Worm (Caenorhabditis elegans): Measurements from ENCODE around the gene fipr-7.

The fipr-7 gene

ce11 chrV:10202340-10202739 is 27.3 kb upstream of the fipr-7 start:
- no peak for TF ChIP-seq aptf-2 (GFP tag; conservative IDR thresholded peaks at IDR 0.05)
- TF ChIP-seq dox-1 (GFP tag; IDR thresholded peaks at IDR 0.05) = no peak
- TF ChIP-seq dpff-1 (tag; optimal IDR thresholded peaks at IDR 0.05) = no peak
- no peak for TF ChIP-seq ceh-91 (GFP tag; IDR thresholded peaks at IDR 0.05)
- TF ChIP-seq ztf-28 (GFP tag; IDR thresholded peaks at IDR 0.05) = no peak
- TF ChIP-seq aptf-3 (GFP tag; IDR thresholded peaks at IDR 0.05) = no peak
- TF ChIP-seq let-526 (GFP tag; IDR thresholded peaks at IDR 0.05) = no peak
- TF ChIP-seq F57A8.1 (GFP tag; optimal IDR thresholded peaks at IDR 0.05) = no peak
- no peak for TF ChIP-seq efl-1 (GFP tag; optimal IDR thresholded peaks at IDR 0.05)
- TF ChIP-seq ztf-25 (GFP tag; IDR thresholded peaks at IDR 0.05) = no peak
- no peak for TF ChIP-seq sea-2 (GFP tag; IDR thresholded peaks at IDR 0.05)
- no peak for TF ChIP-seq hsf-1 (GFP tag; IDR thresholded peaks at IDR 0.05)
- TF ChIP-seq hmg-1.2 (GFP tag; IDR thresholded peaks at IDR 0.05) = no peak
- TF ChIP-seq F52B5.7 (tag; optimal IDR thresholded peaks at IDR 0.05) = no peak
- TF ChIP-seq F57C9.4 (tag; optimal IDR thresholded peaks at IDR 0.05) = no peak
- TF ChIP-seq C06A6.2 (GFP tag; conservative IDR thresholded peaks at IDR 0.05) = no peak
- TF ChIP-seq B0336.3 (GFP tag; IDR thresholded peaks at IDR 0.05) = no peak
- no peak for TF ChIP-seq mxl-1 (tag; optimal IDR thresholded peaks at IDR 0.05)
- no peak for TF ChIP-seq D2030.7 (GFP tag; IDR thresholded peaks at IDR 0.05)
- TF ChIP-seq ztf-22 (GFP tag; optimal IDR thresholded peaks at IDR 0.05) = no peak

- no peak for TF ChIP-seq Y67H2A.10 (GFP tag; conservative IDR thresholded peaks at IDR 0.05)
- no peak for TF ChIP-seq lsl-1 (GFP tag; optimal IDR thresholded peaks at IDR 0.05)
- TF ChIP-seq snpc-1.3 (tag; optimal IDR thresholded peaks at IDR 0.05; ENCODE audit: insufficient read depth) = no peak
- peak; percentile 56 for TF ChIP-seq ztf-18 (tag; optimal IDR thresholded peaks at IDR 0.05)
- no peak for TF ChIP-seq die-1 (tag; optimal IDR thresholded peaks at IDR 0.05)
- TF ChIP-seq Y79H2A.3 (GFP tag; conservative IDR thresholded peaks at IDR 0.05) = no peak
- no peak for TF ChIP-seq atf-7 (tag; optimal IDR thresholded peaks at IDR 0.05)
- no peak for TF ChIP-seq pbrm-1 (GFP tag; IDR thresholded peaks at IDR 0.05)
- TF ChIP-seq lin-40 (tag; optimal IDR thresholded peaks at IDR 0.05) = no peak
- TF ChIP-seq dpl-1 (GFP tag; optimal IDR thresholded peaks at IDR 0.05) = no peak
- no peak for TF ChIP-seq mxl-1 (tag; optimal IDR thresholded peaks at IDR 0.05)
- TF ChIP-seq cebp-1 (GFP tag; IDR thresholded peaks at IDR 0.05) = no peak
- TF ChIP-seq cebp-1 (tag; optimal IDR thresholded peaks at IDR 0.05) = peak; percentile 2
- TF ChIP-seq snpc-4 (GFP tag; optimal IDR thresholded peaks at IDR 0.05) = no peak
- peak in 2 of 4 experiments; percentile 33 to 36 for TF ChIP-seq snpc-4 (tag; optimal IDR thresholded peaks at IDR 0.05)
- 0 out of 2 replicates have a peak, but pooled peaks have one; percentile 17 for TF ChIP-seq madf-6 (GFP tag; IDR thresholded peaks at IDR 0.05)
- TF ChIP-seq rcor-1 (GFP tag; IDR thresholded peaks at IDR 0.05) = no peak
- peak; percentile 65 for TF ChIP-seq nhr-80 (tag; optimal IDR thresholded peaks at IDR 0.05)
- TF ChIP-seq F55B11.4 (tag; optimal IDR thresholded peaks at IDR 0.05; ENCODE audit: borderline replicate concordance, insufficient read depth) = no peak
- TF ChIP-seq nfyb-1 (GFP tag; IDR thresholded peaks at IDR 0.05) = no peak
Measured at ce11 chrV:10203435-10204009, 26.1 kb upstream of the fipr-7 start, which contains the start of gene chpf-1. Gene chpf-1 (minus strand): TSS chrV:10203485.

Data from whole organism, young adult.